Worm (Caenorhabditis elegans) whole organism, L4 larva: Measurements from ENCODE around the gene alg-1.

Experiments
- F37D6.2 ChIP-seq: sonication (generic microtip); optimal IDR thresholded peaks from 2 replicates; lab custom pipeline; 2016; ENCODE audit warnings: mild to moderate bottlenecking, missing genetic modification characterization, missing compliant biosample characterization
- aha-1 ChIP-seq: fragments of 150-350 bp; peaks from one replicate; lab custom pipeline; 2014; ENCODE audit warnings: missing biosample characterization, missing genetic modification characterization
- daf-16 ChIP-seq, 3 experiments: sonication (generic microtip); optimal IDR thresholded peaks; 2 replicates each; lab custom pipeline; 2016 to 2017; ENCODE audit warnings: missing genetic modification characterization in 3 of 3, missing genetic modification reagents in 3 of 3, mild to moderate bottlenecking in 2 of 3, missing compliant biosample characterization in 2 of 3, missing biosample characterization in 1 of 3, moderate library complexity in 1 of 3
- dmd-6 ChIP-seq: fragments of 200-800 bp; sonication (Bioruptor generic); IDR thresholded peaks from 2 replicates; pipeline ENCODE4 v1.3.6; 2022; ENCODE audit warnings: missing genetic modification reagents, missing genetic modification characterization, missing compliant biosample characterization
- dve-1 ChIP-seq: sonication (generic microtip); optimal IDR thresholded peaks from 2 replicates; lab custom pipeline; 2017; ENCODE audit warnings: antibody characterized with exemption, mild to moderate bottlenecking, missing genetic modification characterization, missing compliant biosample characterization; ENCODE audit not compliant: insufficient read depth
- fkh-10 ChIP-seq: fragments of 150-350 bp; optimal IDR thresholded peaks from 2 replicates; lab custom pipeline; 2014; ENCODE audit warnings: missing biosample characterization, missing genetic modification reagents, missing genetic modification characterization
- hlh-11 ChIP-seq: fragments of 200-800 bp; sonication (Bioruptor generic); optimal IDR thresholded peaks from 2 replicates; lab custom pipeline; 2018; ENCODE audit warnings: mild to moderate bottlenecking, missing genetic modification characterization, missing compliant biosample characterization
- lin-38 ChIP-seq: fragments of 200-800 bp; sonication (Bioruptor generic); IDR thresholded peaks from 2 replicates; pipeline ENCODE4 v1.3.6; 2022; ENCODE audit warnings: missing genetic modification reagents, missing genetic modification characterization, missing compliant biosample characterization
- mdt-29 ChIP-seq: fragments of 200-800 bp; sonication (Bioruptor generic); IDR thresholded peaks from 2 replicates; pipeline ENCODE4 v1.3.6; 2022; ENCODE audit warnings: missing genetic modification reagents, missing genetic modification characterization, missing compliant biosample characterization
- mes-2 ChIP-seq: sonication (generic microtip); optimal IDR thresholded peaks from 2 replicates; lab custom pipeline; 2016; ENCODE audit warnings: missing genotype, mild to moderate bottlenecking, missing genetic modification characterization, missing compliant biosample characterization; ENCODE audit not compliant: poor library complexity, severe bottlenecking
- nhr-111 ChIP-seq: fragments of 200-800 bp; sonication (Bioruptor generic); optimal IDR thresholded peaks from 2 replicates; lab custom pipeline; 2018; ENCODE audit warnings: mild to moderate bottlenecking, missing genetic modification characterization, missing compliant biosample characterization
- nhr-28 ChIP-seq: fragments of 150-350 bp; optimal IDR thresholded peaks from 2 replicates; lab custom pipeline; 2014; ENCODE audit warnings: missing biosample characterization, missing genetic modification characterization
- nhr-48 ChIP-seq: sonication (generic microtip); optimal IDR thresholded peaks from 2 replicates; lab custom pipeline; 2016; ENCODE audit warnings: mild to moderate bottlenecking, missing genetic modification characterization, missing compliant biosample characterization
- pqm-1 ChIP-seq: sonication (generic microtip); optimal IDR thresholded peaks from 2 replicates; lab custom pipeline; 2017; ENCODE audit warnings: missing biosample characterization, missing genetic modification characterization
- zfp-3 ChIP-seq: fragments of 200-800 bp; sonication (Bioruptor generic); conservative IDR thresholded peaks from 2 replicates; pipeline ENCODE4 v1.3.6; 2022; ENCODE audit warnings: missing genetic modification reagents, missing genetic modification characterization, missing compliant biosample characterization

The alg-1 gene

ce11 chrX:14003538-14003937, 54.6 kb downstream of the alg-1 start:
- TF ChIP-seq zfp-3 (0 out of 2 replicates have a peak, but pooled peaks have one; percentile 8), mdt-29 (GFP tag; lab: Robert Waterston, UW) (no peak), dmd-6 (peak; percentile 70), nhr-28 (tag; lab: Kevin White, UChicago) (peak; percentile 80), pqm-1 (peak; percentile 24), daf-16 (GFP tag; optimal IDR thresholded peaks at IDR 0.05; lab: Kevin White, UChicago) (no peak), daf-16 (tag; optimal IDR thresholded peaks at IDR 0.05; lab: Kevin White, UChicago) (peak; percentile 62), fkh-10 (no peak), aha-1 (tag; lab: Kevin White, UChicago) (no peak), hlh-11 (tag; lab: Kevin White, UChicago) (peak; percentile 41), nhr-111 (GFP tag; lab: Kevin White, UChicago) (no peak), mes-2 (tag; lab: Kevin White, UChicago) (no peak), F37D6.2 (tag; lab: Kevin White, UChicago) (no peak), nhr-48 (tag; lab: Kevin White, UChicago) (no peak), dve-1 (tag; lab: Kevin White, UChicago) (peak; percentile 5), lin-38 (0 out of 2 replicates have a peak, but pooled peaks have one; percentile 18)
